Worm (Caenorhabditis elegans) whole organism, mixed stage, embryonic: ENCODE measurements around the gene hst-3.2.

Source experiments
- M03D4.4 ChIP-seq: sonication (generic microtip); optimal IDR thresholded peaks from 2 replicates; lab custom pipeline; 2017; ENCODE audit warnings: mild to moderate bottlenecking, missing genetic modification characterization, missing compliant biosample characterization
- bed-3 ChIP-seq: fragments of 200-800 bp; sonication (Bioruptor generic); optimal IDR thresholded peaks from 3 replicates; lab custom pipeline; 2018; ENCODE audit warnings: mild to moderate bottlenecking, missing genetic modification characterization, moderate library complexity, missing compliant biosample characterization
- blmp-1 ChIP-seq: fragments of 150-350 bp; optimal IDR thresholded peaks from 2 replicates; lab custom pipeline; 2014; ENCODE audit warnings: missing biosample characterization, missing genetic modification characterization
- ceh-39 ChIP-seq: fragments of 150-350 bp; optimal IDR thresholded peaks from 2 replicates; lab custom pipeline; 2014; ENCODE audit warnings: missing biosample characterization, missing genetic modification characterization
- ceh-43 ChIP-seq: fragments of 200-800 bp; sonication (Bioruptor generic); optimal IDR thresholded peaks from 2 replicates; lab custom pipeline; 2018; ENCODE audit warnings: mild to moderate bottlenecking, missing genetic modification characterization, moderate library complexity, missing compliant biosample characterization
- ceh-83 ChIP-seq: fragments of 200-800 bp; sonication (Bioruptor generic); optimal IDR thresholded peaks from 2 replicates; lab custom pipeline; 2018; ENCODE audit warnings: mild to moderate bottlenecking, missing genetic modification characterization, missing compliant biosample characterization
- ces-1 ChIP-seq: fragments of 150-350 bp; optimal IDR thresholded peaks from 2 replicates; lab custom pipeline; 2014; ENCODE audit warnings: missing biosample characterization, missing genetic modification reagents, missing genetic modification characterization
- cnd-1 ChIP-seq: fragments of 200-800 bp; sonication (Bioruptor generic); optimal IDR thresholded peaks from 2 replicates; lab custom pipeline; 2018; ENCODE audit warnings: mild to moderate bottlenecking, missing genetic modification characterization, missing compliant biosample characterization
- drap-1 ChIP-seq: fragments of 200-800 bp; sonication (Bioruptor generic); optimal IDR thresholded peaks from 3 replicates; lab custom pipeline; 2018; ENCODE audit warnings: mild to moderate bottlenecking, missing genetic modification characterization, missing compliant biosample characterization
- elt-1 ChIP-seq: sonication (generic microtip); optimal IDR thresholded peaks from 2 replicates; lab custom pipeline; 2017; ENCODE audit warnings: missing genetic modification characterization, mild to moderate bottlenecking, missing compliant biosample characterization, antibody characterized with exemption, moderate library complexity, borderline replicate concordance; ENCODE audit not compliant: insufficient read depth
- elt-3 ChIP-seq: fragments of 150-350 bp; optimal IDR thresholded peaks from 2 replicates; lab custom pipeline; 2014; ENCODE audit warnings: missing biosample characterization, missing genetic modification characterization
- flh-1 ChIP-seq: fragments of 200-800 bp; sonication (Bioruptor generic); optimal IDR thresholded peaks from 2 replicates; lab custom pipeline; 2018; ENCODE audit warnings: mild to moderate bottlenecking, missing genetic modification characterization, moderate library complexity, missing compliant biosample characterization
- ham-2 ChIP-seq: fragments of 200-800 bp; sonication (Bioruptor generic); optimal IDR thresholded peaks from 2 replicates; lab custom pipeline; 2018; ENCODE audit warnings: mild to moderate bottlenecking, missing genetic modification characterization, missing compliant biosample characterization
- hlh-1 ChIP-seq: fragments of 150-350 bp; optimal IDR thresholded peaks from 2 replicates; lab custom pipeline; 2014; ENCODE audit warnings: missing biosample characterization, missing genetic modification reagents, missing genetic modification characterization
- lin-13 ChIP-seq: fragments of 150-350 bp; optimal IDR thresholded peaks from 2 replicates; lab custom pipeline; 2014; ENCODE audit warnings: missing biosample characterization, missing genetic modification characterization
- lin-32 ChIP-seq: fragments of 200-800 bp; sonication (Bioruptor generic); optimal IDR thresholded peaks from 2 replicates; lab custom pipeline; 2018; ENCODE audit warnings: mild to moderate bottlenecking, missing genetic modification characterization, missing compliant biosample characterization
- lsy-2 ChIP-seq: fragments of 150-350 bp; optimal IDR thresholded peaks from 2 replicates; lab custom pipeline; 2014; ENCODE audit warnings: missing biosample characterization, missing genetic modification characterization
- mab-5 ChIP-seq: fragments of 150-350 bp; optimal IDR thresholded peaks from 2 replicates; lab custom pipeline; 2014; ENCODE audit warnings: missing biosample characterization, missing genetic modification characterization
- mep-1 ChIP-seq: fragments of 150-350 bp; optimal IDR thresholded peaks from 2 replicates; lab custom pipeline; 2017; ENCODE audit warnings: missing biosample characterization, missing genetic modification reagents, missing genetic modification characterization, inconsistent platforms
- mls-2 ChIP-seq: sonication (generic microtip); optimal IDR thresholded peaks from 2 replicates; lab custom pipeline; 2016; ENCODE audit warnings: mild to moderate bottlenecking, missing genetic modification characterization, moderate library complexity, missing compliant biosample characterization
- nhr-12 ChIP-seq: fragments of 150-350 bp; optimal IDR thresholded peaks from 2 replicates; lab custom pipeline; 2014; ENCODE audit warnings: missing biosample characterization, missing genetic modification characterization
- nhr-2 ChIP-seq: fragments of 150-350 bp; optimal IDR thresholded peaks from 2 replicates; lab custom pipeline; 2014; ENCODE audit warnings: missing biosample characterization, missing genetic modification characterization
- nhr-237 ChIP-seq: fragments of 150-350 bp; optimal IDR thresholded peaks from 2 replicates; lab custom pipeline; 2014; ENCODE audit warnings: missing biosample characterization, missing genetic modification characterization
- nhr-76 ChIP-seq: sonication (generic microtip); optimal IDR thresholded peaks from 2 replicates; lab custom pipeline; 2017; ENCODE audit warnings: missing biosample characterization, missing genetic modification characterization
- pha-4 ChIP-seq: fragments of 150-350 bp; optimal IDR thresholded peaks from 2 replicates; lab custom pipeline; 2018; ENCODE audit warnings: missing biosample characterization, missing genetic modification reagents, missing genetic modification characterization
- sem-2 ChIP-seq: fragments of 200-800 bp; sonication (Bioruptor generic); optimal IDR thresholded peaks from 2 replicates; lab custom pipeline; 2018; ENCODE audit warnings: mild to moderate bottlenecking, missing genetic modification characterization, missing compliant biosample characterization
- snpc-4 ChIP-seq: fragments of 150-350 bp; optimal IDR thresholded peaks from 2 replicates; lab custom pipeline; 2014; ENCODE audit warnings: missing biosample characterization, missing genetic modification characterization
- sptf-1 ChIP-seq: sonication (generic microtip); optimal IDR thresholded peaks from 2 replicates; lab custom pipeline; 2017; ENCODE audit warnings: mild to moderate bottlenecking, missing genetic modification characterization, moderate library complexity, missing compliant biosample characterization
- tbx-8 ChIP-seq: fragments of 200-800 bp; sonication (Bioruptor generic); optimal IDR thresholded peaks from 2 replicates; lab custom pipeline; 2018; ENCODE audit warnings: mild to moderate bottlenecking, missing genetic modification characterization, moderate library complexity, missing compliant biosample characterization
- unc-39 ChIP-seq: fragments of 150-350 bp; optimal IDR thresholded peaks from 2 replicates; lab custom pipeline; 2014; ENCODE audit warnings: missing biosample characterization, missing genetic modification characterization
- unc-62 ChIP-seq: fragments of 150-350 bp; optimal IDR thresholded peaks from 2 replicates; lab custom pipeline; 2014; ENCODE audit warnings: missing biosample characterization, missing genetic modification reagents, missing genetic modification characterization
- zip-8 ChIP-seq: fragments of 150-350 bp; optimal IDR thresholded peaks from 2 replicates; lab custom pipeline; 2014; ENCODE audit warnings: missing biosample characterization, missing genetic modification characterization
- ztf-11 ChIP-seq: fragments of 150-350 bp; optimal IDR thresholded peaks from 2 replicates; lab custom pipeline; 2014; ENCODE audit warnings: missing biosample characterization, missing genetic modification characterization

hst-3.2 gene

DNA sequence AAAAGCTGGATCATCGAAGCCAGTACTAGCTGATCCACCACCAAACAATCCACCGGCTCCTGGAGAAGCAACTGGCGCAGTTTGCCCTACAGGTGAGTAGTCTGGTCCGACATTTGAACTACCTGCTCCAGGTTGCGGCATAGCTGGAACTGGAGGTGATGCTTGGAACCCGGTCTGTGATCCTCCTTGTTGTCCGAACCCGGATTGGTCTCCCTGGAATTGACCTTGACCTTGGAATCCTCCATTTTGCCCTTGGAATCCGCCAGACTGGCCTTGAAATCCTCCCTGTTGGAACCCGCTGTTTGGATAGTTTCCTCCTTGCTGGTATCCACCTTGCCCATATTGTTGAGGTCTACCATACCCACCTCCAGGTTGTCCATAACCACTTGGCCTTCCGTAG is 22.2 kb upstream of the hst-3.2 start:
- TF ChIP-seq elt-3 (tag; lab: Kevin White, UChicago) (no peak), bed-3 (GFP tag; lab: Kevin White, UChicago) (no peak), mls-2 (no peak), unc-62 (GFP tag; lab: Kevin White, UChicago) (no peak), drap-1 (GFP tag; lab: Kevin White, UChicago) (no peak), ham-2 (GFP tag; lab: Kevin White, UChicago) (no peak), nhr-12 (tag; lab: Kevin White, UChicago) (no peak), lsy-2 (tag; lab: Kevin White, UChicago) (no peak), mep-1 (tag; lab: Kevin White, UChicago) (no peak), tbx-8 (GFP tag; lab: Kevin White, UChicago) (no peak), snpc-4 (tag; lab: Kevin White, UChicago) (no peak), hlh-1 (tag; lab: Kevin White, UChicago) (no peak), unc-39 (tag; lab: Kevin White, UChicago) (no peak), elt-1 (tag; lab: Kevin White, UChicago) (no peak), nhr-237 (tag; lab: Kevin White, UChicago) (no peak), ces-1 (no peak)
- TF ChIP-seq, all 35 proteins: peak for 0

DNA sequence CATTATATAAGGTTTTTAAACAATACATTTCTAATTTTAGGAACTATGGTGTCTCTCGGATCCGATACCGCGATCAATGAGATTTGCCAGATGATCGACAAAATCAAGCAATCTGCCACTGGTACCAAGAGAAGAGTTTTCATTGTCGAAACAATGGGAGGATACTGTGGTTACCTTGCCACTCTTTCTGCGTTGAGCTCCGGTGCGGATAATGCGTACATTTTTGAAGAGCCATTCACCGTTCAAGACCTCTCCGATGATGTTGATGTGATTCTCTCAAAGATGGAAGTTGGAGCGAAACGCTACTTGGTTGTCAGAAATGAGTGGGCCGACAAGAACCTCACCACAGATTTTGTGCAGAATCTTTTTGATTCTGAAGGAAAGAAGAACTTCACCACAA is 19.8 kb upstream of the hst-3.2 start:
- no peak for TF ChIP-seq nhr-12 (tag; lab: Kevin White, UChicago)
- no peak for TF ChIP-seq pha-4 (tag; lab: Kevin White, UChicago)
- TF ChIP-seq mab-5 (tag; lab: Kevin White, UChicago): no peak
- no peak for TF ChIP-seq ham-2 (GFP tag; lab: Kevin White, UChicago)
- no peak for TF ChIP-seq mls-2
- TF ChIP-seq nhr-2 (tag; lab: Kevin White, UChicago): no peak
- TF ChIP-seq M03D4.4 (tag; lab: Kevin White, UChicago): no peak
- TF ChIP-seq lin-32 (GFP tag; lab: Kevin White, UChicago): no peak
- TF ChIP-seq nhr-76: no peak
- TF ChIP-seq lin-13 (tag; lab: Kevin White, UChicago): no peak
- TF ChIP-seq bed-3 (GFP tag; lab: Kevin White, UChicago): no peak
- no peak for TF ChIP-seq sem-2 (GFP tag; lab: Kevin White, UChicago)
- TF ChIP-seq unc-39 (tag; lab: Kevin White, UChicago): no peak
- no peak for TF ChIP-seq mep-1 (tag; lab: Kevin White, UChicago)
- no peak for TF ChIP-seq ceh-39 (tag; lab: Kevin White, UChicago)
- no peak for TF ChIP-seq snpc-4 (tag; lab: Kevin White, UChicago)

DNA sequence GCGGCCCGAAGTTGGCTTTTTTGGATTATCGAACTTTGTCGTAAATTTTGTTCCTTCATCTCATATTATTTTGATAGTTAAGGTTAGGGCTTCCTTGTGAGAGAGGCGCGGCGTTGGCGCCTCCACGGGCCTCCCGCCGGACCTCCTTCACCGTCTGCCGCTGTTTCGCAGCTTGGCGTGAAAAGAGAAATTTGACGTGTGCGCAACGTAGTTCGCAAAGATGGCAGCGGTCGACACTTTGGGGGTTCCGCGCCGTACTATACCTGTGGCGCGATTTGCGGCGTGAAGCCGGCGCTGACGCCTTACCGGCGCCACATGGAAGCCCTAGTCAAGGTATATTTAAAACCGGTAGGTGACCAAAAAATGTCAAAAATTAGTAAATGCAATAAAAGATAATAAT is 18.5 kb upstream of the hst-3.2 start:
- TF ChIP-seq nhr-76 (no peak), sem-2 (GFP tag; lab: Kevin White, UChicago) (no peak), ztf-11 (tag; lab: Kevin White, UChicago) (no peak), nhr-2 (tag; lab: Kevin White, UChicago) (no peak), drap-1 (GFP tag; lab: Kevin White, UChicago) (no peak), nhr-237 (tag; lab: Kevin White, UChicago) (no peak), ceh-39 (tag; lab: Kevin White, UChicago) (no peak), ces-1 (no peak), tbx-8 (GFP tag; lab: Kevin White, UChicago) (no peak), hlh-1 (tag; lab: Kevin White, UChicago) (no peak), mab-5 (tag; lab: Kevin White, UChicago) (no peak), unc-39 (tag; lab: Kevin White, UChicago) (no peak), ceh-83 (no peak), lsy-2 (tag; lab: Kevin White, UChicago) (no peak)

- TF ChIP-seq hlh-1 (tag; lab: Kevin White, UChicago): peak; percentile 15
- TF ChIP-seq drap-1 (GFP tag; lab: Kevin White, UChicago): no peak
- TF ChIP-seq mep-1 (tag; lab: Kevin White, UChicago): no peak
- peak; percentile 1 for TF ChIP-seq nhr-2 (tag; lab: Kevin White, UChicago)
- no peak for TF ChIP-seq ceh-39 (tag; lab: Kevin White, UChicago)
Measured at ce11 chrX:2940572-2940971, 16.8 kb upstream of the hst-3.2 start, which contains the start of gene pfk-1.1. TSS of gene pfk-1.1 (plus strand) at chrX:2940872.

- TF ChIP-seq flh-1 (GFP tag; lab: Kevin White, UChicago) (no peak), lsy-2 (tag; lab: Kevin White, UChicago) (no peak), pha-4 (tag; lab: Kevin White, UChicago) (no peak), elt-1 (tag; lab: Kevin White, UChicago) (no peak), cnd-1 (tag; lab: Kevin White, UChicago) (no peak), blmp-1 (no peak), mep-1 (tag; lab: Kevin White, UChicago) (no peak), ceh-83 (no peak), ceh-43 (no peak), zip-8 (no peak), lin-13 (tag; lab: Kevin White, UChicago) (no peak), tbx-8 (GFP tag; lab: Kevin White, UChicago) (no peak), elt-3 (tag; lab: Kevin White, UChicago) (no peak), bed-3 (GFP tag; lab: Kevin White, UChicago) (no peak), sptf-1 (tag; lab: Kevin White, UChicago) (no peak), nhr-237 (tag; lab: Kevin White, UChicago) (no peak), unc-62 (GFP tag; lab: Kevin White, UChicago) (no peak)
- TF ChIP-seq, all 35 proteins: peak for 0
Measured at ce11 chrX:2939526-2939925, 15.7 kb upstream of the hst-3.2 start.
